Worm (Caenorhabditis elegans): ENCODE data around the gene shk-1.
"Not testable (repeated sequence)": the region's sequence is repeated elsewhere in the genome, so short reads cannot be mapped to it uniquely, and the experiment has no call there.

Gene shk-1

ce11 chrII:9757651-9758282, at the start of gene shk-1:
Gene shk-1, plus strand, starts transcription at chrII:9758232.
- no peak for TF ChIP-seq tab-1 (GFP tag; IDR thresholded peaks at IDR 0.05)
- no peak for TF ChIP-seq ztf-29 (GFP tag; IDR thresholded peaks at IDR 0.05)
- TF ChIP-seq ztf-23 (GFP tag; IDR thresholded peaks at IDR 0.05) = no peak
- TF ChIP-seq cog-1 (tag; optimal IDR thresholded peaks at IDR 0.05) = no peak
- no peak for TF ChIP-seq klf-2 (GFP tag; conservative IDR thresholded peaks at IDR 0.05)
- TF ChIP-seq ref-1 (GFP tag; conservative IDR thresholded peaks at IDR 0.05) = no peak
- TF ChIP-seq T22C8.4 (GFP tag; IDR thresholded peaks at IDR 0.05) = no peak
- no peak for TF ChIP-seq med-1 (GFP tag; optimal IDR thresholded peaks at IDR 0.05; ENCODE audit: insufficient read depth)
- TF ChIP-seq flt-1 (GFP tag; IDR thresholded peaks at IDR 0.05) = no peak

- TF ChIP-seq T22C8.4 (GFP tag; IDR thresholded peaks at IDR 0.05) = no peak
- TF ChIP-seq tab-1 (GFP tag; IDR thresholded peaks at IDR 0.05) = no peak
- no peak for TF ChIP-seq flt-1 (GFP tag; IDR thresholded peaks at IDR 0.05)
- TF ChIP-seq ztf-23 (GFP tag; IDR thresholded peaks at IDR 0.05) = no peak
- TF ChIP-seq med-1 (GFP tag; optimal IDR thresholded peaks at IDR 0.05; ENCODE audit: insufficient read depth) = no peak
- no peak for TF ChIP-seq klf-2 (GFP tag; conservative IDR thresholded peaks at IDR 0.05)
- no peak for TF ChIP-seq ref-1 (GFP tag; conservative IDR thresholded peaks at IDR 0.05)
- no peak for TF ChIP-seq cog-1 (tag; optimal IDR thresholded peaks at IDR 0.05)
- no peak for TF ChIP-seq ztf-29 (GFP tag; IDR thresholded peaks at IDR 0.05)
Observed at ce11 chrII:9708835-9709299, 49.2 kb upstream of the shk-1 start, which contains the start of gene glt-5. Gene glt-5, minus strand, starts transcription at chrII:9708885.

ce11 chrII:9713083-9713482, 44.9 kb upstream of the shk-1 start:
- TF ChIP-seq cog-1 (tag; optimal IDR thresholded peaks at IDR 0.05) = no peak
- TF ChIP-seq tab-1 (GFP tag; IDR thresholded peaks at IDR 0.05) = peak; percentile 34; the same call in 1 of the 2 replicates

ce11 chrII:9716417-9717039, 41.5 kb upstream of the shk-1 start, which contains the start of gene wee-1.3:
Gene wee-1.3, minus strand, starts transcription at chrII:9716467.
- TF ChIP-seq klf-2 (GFP tag; conservative IDR thresholded peaks at IDR 0.05) (no peak), ref-1 (GFP tag; conservative IDR thresholded peaks at IDR 0.05) (no peak), tab-1 (GFP tag; IDR thresholded peaks at IDR 0.05) (no peak), flt-1 (GFP tag; IDR thresholded peaks at IDR 0.05) (0 out of 2 replicates have a peak, but pooled peaks have one; percentile 17), cog-1 (tag; optimal IDR thresholded peaks at IDR 0.05) (peak; percentile 80), ztf-29 (GFP tag; IDR thresholded peaks at IDR 0.05) (no peak), T22C8.4 (GFP tag; IDR thresholded peaks at IDR 0.05) (0 out of 2 replicates have a peak, but pooled peaks have one; percentile 23), ztf-23 (GFP tag; IDR thresholded peaks at IDR 0.05) (no peak), med-1 (GFP tag; optimal IDR thresholded peaks at IDR 0.05; ENCODE audit: insufficient read depth) (no peak)

- TF ChIP-seq tab-1 (GFP tag; IDR thresholded peaks at IDR 0.05) (no peak), med-1 (GFP tag; optimal IDR thresholded peaks at IDR 0.05; ENCODE audit: insufficient read depth) (no peak), klf-2 (GFP tag; conservative IDR thresholded peaks at IDR 0.05) (no peak), ref-1 (GFP tag; conservative IDR thresholded peaks at IDR 0.05) (no peak), flt-1 (GFP tag; IDR thresholded peaks at IDR 0.05) (no peak), ztf-29 (GFP tag; IDR thresholded peaks at IDR 0.05) (no peak)
Observed at ce11 chrII:9717904-9718303, 40.1 kb upstream of the shk-1 start, which contains the start of gene Y53C12A.6. Gene Y53C12A.6, minus strand, starts transcription at chrII:9718004.

- not testable (repeated sequence) for TF ChIP-seq tab-1 (GFP tag; IDR thresholded peaks at IDR 0.05); med-1 (GFP tag; optimal IDR thresholded peaks at IDR 0.05; ENCODE audit: insufficient read depth); cog-1 (tag; optimal IDR thresholded peaks at IDR 0.05)
Observed at ce11 chrII:9718631-9719252, 39.3 kb upstream of the shk-1 start, which contains the start of gene Y53C12A.11. Gene Y53C12A.11, minus strand, starts transcription at chrII:9718698.

- TF ChIP-seq ztf-29 (GFP tag; IDR thresholded peaks at IDR 0.05) (no peak), cog-1 (tag; optimal IDR thresholded peaks at IDR 0.05) (no peak), ztf-23 (GFP tag; IDR thresholded peaks at IDR 0.05) (no peak), med-1 (GFP tag; optimal IDR thresholded peaks at IDR 0.05; ENCODE audit: insufficient read depth) (no peak), T22C8.4 (GFP tag; IDR thresholded peaks at IDR 0.05) (no peak), tab-1 (GFP tag; IDR thresholded peaks at IDR 0.05) (no peak), ref-1 (GFP tag; conservative IDR thresholded peaks at IDR 0.05) (no peak), flt-1 (GFP tag; IDR thresholded peaks at IDR 0.05) (no peak)
Observed at ce11 chrII:9724464-9724863, 33.6 kb upstream of the shk-1 start, which contains the start of gene cutl-2. Gene cutl-2, minus strand, starts transcription at chrII:9724673.

- TF ChIP-seq ref-1 (GFP tag; conservative IDR thresholded peaks at IDR 0.05) = no peak
- TF ChIP-seq med-1 (GFP tag; optimal IDR thresholded peaks at IDR 0.05; ENCODE audit: insufficient read depth) = no peak
- no peak for TF ChIP-seq T22C8.4 (GFP tag; IDR thresholded peaks at IDR 0.05)
- TF ChIP-seq ztf-23 (GFP tag; IDR thresholded peaks at IDR 0.05) = no peak
- no peak for TF ChIP-seq tab-1 (GFP tag; IDR thresholded peaks at IDR 0.05)
- no peak for TF ChIP-seq ztf-29 (GFP tag; IDR thresholded peaks at IDR 0.05)
- TF ChIP-seq flt-1 (GFP tag; IDR thresholded peaks at IDR 0.05) = no peak
- no peak for TF ChIP-seq klf-2 (GFP tag; conservative IDR thresholded peaks at IDR 0.05)
- TF ChIP-seq cog-1 (tag; optimal IDR thresholded peaks at IDR 0.05) = no peak
Observed at ce11 chrII:9725056-9725455, 33.0 kb upstream of the shk-1 start.

ce11 chrII:9727192-9727699, 30.8 kb upstream of the shk-1 start:
- TF ChIP-seq med-1 (GFP tag; optimal IDR thresholded peaks at IDR 0.05; ENCODE audit: insufficient read depth) (no peak), ztf-29 (GFP tag; IDR thresholded peaks at IDR 0.05) (no peak), klf-2 (GFP tag; conservative IDR thresholded peaks at IDR 0.05) (no peak), T22C8.4 (GFP tag; IDR thresholded peaks at IDR 0.05) (no peak), ztf-23 (GFP tag; IDR thresholded peaks at IDR 0.05) (no peak), cog-1 (tag; optimal IDR thresholded peaks at IDR 0.05) (no peak), flt-1 (GFP tag; IDR thresholded peaks at IDR 0.05) (no peak), ref-1 (GFP tag; conservative IDR thresholded peaks at IDR 0.05) (no peak), tab-1 (GFP tag; IDR thresholded peaks at IDR 0.05) (no peak)
